Worm (Caenorhabditis elegans) whole organism, L3 larva: ENCODE results near the gene daf-14.

Experiments
- fkh-10 ChIP-seq: sonication (generic microtip); optimal IDR thresholded peaks from 2 replicates; lab custom pipeline; 2017; ENCODE audit warnings: missing biosample characterization, missing genetic modification reagents, missing genetic modification characterization
- tbx-2 ChIP-seq: sonication (generic microtip); optimal IDR thresholded peaks from 2 replicates; lab custom pipeline; 2016; ENCODE audit warnings: mild to moderate bottlenecking, missing genetic modification characterization, missing compliant biosample characterization

ce11 chrIV:10273781-10274313 is 23.4 kb downstream of the daf-14 start, which contains the start of gene Y43C5A.3:
- TF ChIP-seq tbx-2 (tag; lab: Kevin White, UChicago) (no peak), fkh-10 (no peak)
